Fruit fly (Drosophila melanogaster) whole organism, wandering third instar larva: ENCODE data around the gene Ice2.

Experiments used
- Abd-B ChIP-seq: fragments of >200 bp; optimal IDR thresholded peaks from 2 replicates; lab custom pipeline; 2017; ENCODE audit warnings: missing biosample characterization, missing genetic modification characterization
- CG32264 ChIP-seq: fragments of 200-800 bp; sonication (Bioruptor generic); optimal IDR thresholded peaks from 2 replicates; lab custom pipeline; 2016; ENCODE audit warnings: missing biosample characterization, missing genetic modification characterization
- CG9705 ChIP-seq: fragments of 200-800 bp; sonication (Bioruptor generic); optimal IDR thresholded peaks from 2 replicates; lab custom pipeline; 2018; ENCODE audit warnings: missing biosample characterization, mild to moderate bottlenecking, missing genetic modification characterization
- Dif ChIP-seq: fragments of 200-275, 200-300 bp; sonication (Bioruptor generic); optimal IDR thresholded peaks from 2 replicates; lab custom pipeline; 2018; ENCODE audit warnings: missing biosample characterization, missing genetic modification characterization; ENCODE audit not compliant: partially characterized antibody
- GATAd ChIP-seq: sonication (Bioruptor generic); optimal IDR thresholded peaks from 2 replicates; lab custom pipeline; 2016; ENCODE audit warnings: missing biosample characterization, missing genetic modification characterization
- HLH106 ChIP-seq: fragments of 200-800 bp; optimal IDR thresholded peaks from 3 replicates; lab custom pipeline; 2019; ENCODE audit warnings: missing biosample characterization, mild to moderate bottlenecking, missing genetic modification characterization, moderate library complexity
- Hnf4 ChIP-seq: fragments of 200-800 bp; sonication (Bioruptor generic); optimal IDR thresholded peaks from 2 replicates; lab custom pipeline; 2016; ENCODE audit warnings: missing biosample characterization, mild to moderate bottlenecking, missing genetic modification characterization
- Hr78 ChIP-seq: fragments of >200 bp; optimal IDR thresholded peaks from 2 replicates; lab custom pipeline; 2017; ENCODE audit warnings: missing biosample characterization, missing genetic modification characterization
- Hr83 ChIP-seq: fragments of 200-300 bp; sonication (Bioruptor generic); optimal IDR thresholded peaks from 2 replicates; lab custom pipeline; 2016; ENCODE audit warnings: missing biosample characterization, mild to moderate bottlenecking, missing genetic modification characterization, moderate library complexity; ENCODE audit not compliant: poor library complexity, severe bottlenecking
- Jra ChIP-seq: sonication (Bioruptor generic); optimal IDR thresholded peaks from 2 replicates; lab custom pipeline; 2016; ENCODE audit warnings: missing biosample characterization, missing genetic modification characterization
- Mio ChIP-seq: sonication (Bioruptor generic); optimal IDR thresholded peaks from 2 replicates; lab custom pipeline; 2016; ENCODE audit warnings: missing biosample characterization, missing genetic modification characterization
- Myc ChIP-seq: fragments of >200 bp; optimal IDR thresholded peaks from 2 replicates; lab custom pipeline; 2017
- OdsH ChIP-seq: fragments of 200-800 bp; sonication (Bioruptor generic); optimal IDR thresholded peaks from 2 replicates; lab custom pipeline; 2016; ENCODE audit warnings: missing biosample characterization, mild to moderate bottlenecking, missing genetic modification characterization
- Rel ChIP-seq, 2 experiments: fragments of 200-800 bp; sonication (Bioruptor generic) in 1 of 2; optimal IDR thresholded peaks; 2 replicates in 1 of 2; 3 replicates in 1 of 2; lab custom pipeline; 2016 to 2019; ENCODE audit warnings: mild to moderate bottlenecking in 2 of 2, missing biosample characterization in 2 of 2, missing genetic modification characterization in 2 of 2, moderate library complexity in 1 of 2
- Sp1 ChIP-seq: fragments of 200-800 bp; sonication (Bioruptor generic); optimal IDR thresholded peaks from 3 replicates; lab custom pipeline; 2019; ENCODE audit warnings: missing biosample characterization, mild to moderate bottlenecking, missing genetic modification characterization, moderate library complexity
- Vsx2 ChIP-seq: fragments of 200-300, 225-300 bp; sonication (Bioruptor generic); optimal IDR thresholded peaks from 2 replicates; lab custom pipeline; 2018; ENCODE audit warnings: missing biosample characterization, missing genetic modification characterization; ENCODE audit not compliant: partially characterized antibody
- br ChIP-seq: fragments of 200-800 bp; sonication (Bioruptor generic); optimal IDR thresholded peaks from 2 replicates; lab custom pipeline; 2016; ENCODE audit warnings: missing biosample characterization, missing genetic modification characterization
- brk ChIP-seq: fragments of 200-800 bp; sonication (Bioruptor generic); optimal IDR thresholded peaks from 2 replicates; lab custom pipeline; 2016; ENCODE audit warnings: missing biosample characterization, mild to moderate bottlenecking, missing genetic modification characterization
- dl ChIP-seq, 2 experiments: fragments of 175-275, 200-275 bp in 1 of 2; fragments of 200-275 bp in 1 of 2; sonication (Bioruptor generic); optimal IDR thresholded peaks; lab custom pipeline; 2018; ENCODE audit warnings: mild to moderate bottlenecking in 2 of 2, missing biosample characterization in 2 of 2, missing genetic modification characterization in 2 of 2, moderate library complexity in 2 of 2; ENCODE audit not compliant: partially characterized antibody in 2 of 2, insufficient read depth in 1 of 2
- dmrt93B ChIP-seq: fragments of 200-800 bp; sonication (Bioruptor generic); optimal IDR thresholded peaks from 2 replicates; lab custom pipeline; 2018; ENCODE audit warnings: missing biosample characterization, mild to moderate bottlenecking, missing genetic modification characterization
- dsf ChIP-seq: sonication (Bioruptor generic); optimal IDR thresholded peaks from 2 replicates; lab custom pipeline; 2016; ENCODE audit warnings: missing biosample characterization, missing genetic modification characterization, borderline replicate concordance
- ey ChIP-seq: fragments of 200-800 bp; sonication (Bioruptor generic); optimal IDR thresholded peaks from 2 replicates; lab custom pipeline; 2016; ENCODE audit warnings: missing biosample characterization, missing genetic modification characterization
- foxo ChIP-seq, 2 experiments: fragments of 200-800 bp; sonication (Bioruptor generic); optimal IDR thresholded peaks; 2 replicates in 1 of 2; 3 replicates in 1 of 2; lab custom pipeline; 2016 to 2017; ENCODE audit warnings: missing biosample characterization in 2 of 2, missing genetic modification characterization in 2 of 2
- fru ChIP-seq: fragments of 200-800 bp; sonication (Bioruptor generic); optimal IDR thresholded peaks from 3 replicates; lab custom pipeline; 2016; ENCODE audit warnings: missing biosample characterization, mild to moderate bottlenecking, missing genetic modification characterization
- h ChIP-seq: fragments of 200-800 bp; sonication (Bioruptor generic); optimal IDR thresholded peaks from 3 replicates; lab custom pipeline; 2016; ENCODE audit warnings: missing biosample characterization, mild to moderate bottlenecking, missing genetic modification characterization
- jim ChIP-seq: fragments of 175-275, 200-325 bp; sonication (Bioruptor generic); optimal IDR thresholded peaks from 2 replicates; lab custom pipeline; 2016; ENCODE audit warnings: missing biosample characterization, mild to moderate bottlenecking, missing genetic modification characterization
- psq ChIP-seq: fragments of 200-800 bp; sonication (Bioruptor generic); optimal IDR thresholded peaks from 3 replicates; lab custom pipeline; 2017; ENCODE audit warnings: missing biosample characterization, mild to moderate bottlenecking, missing genetic modification characterization, moderate library complexity
- rgr ChIP-seq: fragments of 200-800 bp; sonication (Bioruptor generic); optimal IDR thresholded peaks from 3 replicates; lab custom pipeline; 2016; ENCODE audit warnings: missing biosample characterization, mild to moderate bottlenecking, missing genetic modification characterization
- sage ChIP-seq: fragments of 200-800 bp; sonication (Bioruptor generic); optimal IDR thresholded peaks from 2 replicates; lab custom pipeline; 2016; ENCODE audit warnings: missing biosample characterization, mild to moderate bottlenecking, missing genetic modification characterization
- sv ChIP-seq: fragments of 200-800 bp; sonication (Bioruptor generic); optimal IDR thresholded peaks from 3 replicates; lab custom pipeline; 2016; ENCODE audit warnings: missing biosample characterization, missing genetic modification characterization
- tai ChIP-seq: sonication (Bioruptor generic); optimal IDR thresholded peaks from 2 replicates; lab custom pipeline; 2016; ENCODE audit warnings: missing biosample characterization, missing genetic modification characterization
- usp ChIP-seq: fragments of >200 bp; optimal IDR thresholded peaks from 2 replicates; lab custom pipeline; 2017; ENCODE audit warnings: missing biosample characterization, missing genetic modification characterization
- woc ChIP-seq: sonication (Bioruptor generic); optimal IDR thresholded peaks from 2 replicates; lab custom pipeline; 2016; ENCODE audit warnings: missing biosample characterization, mild to moderate bottlenecking, missing genetic modification characterization

Ice2 gene

DNA sequence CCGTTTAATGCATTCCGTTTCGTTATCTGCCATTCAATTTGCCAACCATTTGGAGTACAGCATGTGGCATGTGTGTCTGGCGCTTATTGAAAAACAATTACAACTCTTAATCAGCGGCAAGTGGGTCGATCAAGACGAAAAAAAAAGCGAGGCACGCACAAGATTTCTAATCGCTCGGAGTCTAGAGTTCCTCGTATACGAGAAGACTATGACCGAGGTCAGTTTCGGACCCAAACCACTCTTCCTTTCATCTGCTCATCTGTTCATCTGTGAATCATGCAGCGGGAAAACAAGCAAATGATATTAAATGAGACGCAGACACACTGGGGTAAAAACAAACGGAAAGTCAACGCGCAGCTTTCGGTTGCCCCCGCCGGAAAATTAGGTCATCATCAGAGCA, 38.5 kb upstream of the Ice2 start:
- TF ChIP-seq dl (GFP tag; optimal IDR thresholded peaks at IDR 0.05; lab: Kevin White, UChicago; ENCODE audit: insufficient read depth in 1 of 2, partially characterized antibody in 2 of 2) (no peak), dmrt93B (GFP tag; lab: Kevin White, UChicago) (no peak)

DNA sequence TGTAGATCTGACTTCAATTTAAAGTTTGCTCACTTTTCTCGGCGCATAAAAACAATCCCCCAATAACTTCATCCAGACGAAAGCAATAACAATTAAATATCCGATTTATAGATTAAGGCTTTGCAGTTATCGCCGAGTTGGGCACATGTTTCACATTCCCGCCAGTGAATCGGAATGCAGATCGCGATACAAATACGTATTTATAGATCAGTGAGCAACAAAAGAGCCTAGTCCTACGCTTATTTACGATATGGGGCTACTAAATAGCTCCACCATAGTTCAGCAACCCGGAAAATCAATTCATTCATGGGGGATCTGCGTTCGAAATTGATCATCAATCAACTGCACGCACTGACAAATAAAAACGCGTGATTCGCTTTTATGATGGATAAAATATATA, 38.0 kb upstream of the Ice2 start:
- TF ChIP-seq dsf (GFP tag; lab: Kevin White, UChicago): no peak
- TF ChIP-seq, all 38 proteins: peak for 0

DNA sequence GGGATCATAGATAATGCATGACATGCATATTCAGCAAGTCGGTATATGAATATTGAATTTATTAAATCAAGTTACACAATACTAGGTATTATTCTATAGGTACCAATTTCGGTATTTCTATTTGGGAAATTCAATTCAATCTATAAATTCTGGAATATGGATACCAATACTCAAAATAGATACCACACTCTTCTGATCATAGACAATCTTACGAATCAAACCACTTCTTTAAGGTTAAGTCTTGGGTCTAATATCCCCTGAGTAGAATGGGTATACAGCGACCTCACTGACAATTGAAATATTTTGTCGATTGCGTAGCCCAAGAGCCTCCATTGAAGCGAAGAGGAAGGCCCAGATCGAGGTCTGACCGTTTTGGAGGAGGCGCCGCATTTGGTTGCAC, 37.2 kb upstream of the Ice2 start:
- TF ChIP-seq fru (GFP tag; lab: Kevin White, UChicago) (no peak), Rel (GFP tag; optimal IDR thresholded peaks at IDR 0.05; lab: Kevin White, UChicago) (no peak), Rel (tag; optimal IDR thresholded peaks at IDR 0.05; lab: Kevin White, UChicago) (no peak), OdsH (no peak), Sp1 (GFP tag; lab: Kevin White, UChicago) (no peak), Myc (no peak), CG32264 (GFP tag; lab: Kevin White, UChicago) (no peak), brk (GFP tag; lab: Kevin White, UChicago) (no peak), Mio (no peak), GATAd (GFP tag; lab: Kevin White, UChicago) (no peak), Abd-B (GFP tag; lab: Kevin White, UChicago) (no peak), Vsx2 (GFP tag; lab: Kevin White, UChicago) (no peak), usp (GFP tag; lab: Kevin White, UChicago) (no peak), sage (GFP tag; lab: Kevin White, UChicago) (no peak), jim (GFP tag; lab: Kevin White, UChicago) (no peak), HLH106 (tag; lab: Kevin White, UChicago) (no peak), dl (GFP tag; optimal IDR thresholded peaks at IDR 0.05; lab: Kevin White, UChicago; ENCODE audit: insufficient read depth in 1 of 2, partially characterized antibody in 2 of 2) (no peak)
- TF ChIP-seq, all 38 proteins: peak for 0

- TF ChIP-seq Sp1 (GFP tag; lab: Kevin White, UChicago) (no peak), Jra (GFP tag; lab: Kevin White, UChicago) (peak; percentile 9), Dif (GFP tag; lab: Kevin White, UChicago) (peak; percentile 59)
These were observed 35.7 kb upstream of the Ice2 start for dm6 chr3R:21094292-21094691.

dm6 chr3R:21096532-21097143, 33.4 kb upstream of the Ice2 start:
- no peak for TF ChIP-seq Hnf4 (GFP tag; lab: Kevin White, UChicago)

DNA sequence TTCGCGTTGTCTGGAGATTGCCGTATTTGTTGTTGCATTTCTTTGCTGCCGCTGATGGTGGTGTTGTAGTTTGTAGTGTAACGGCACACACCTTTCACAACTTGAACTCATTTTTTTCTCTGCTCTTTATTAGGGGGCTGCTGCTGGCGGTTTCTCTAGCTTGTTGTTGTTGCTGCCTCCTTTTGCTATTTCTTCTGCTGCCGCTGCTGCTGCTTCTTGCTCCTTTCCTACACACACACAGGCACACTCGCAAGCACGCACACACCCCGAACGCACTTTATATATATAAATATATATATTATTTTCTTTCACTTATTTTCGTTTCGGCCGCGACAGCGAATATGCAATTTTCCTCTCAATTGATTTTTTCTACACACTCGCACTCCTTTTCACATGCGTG, 32.9 kb upstream of the Ice2 start:
- no peak for TF ChIP-seq dmrt93B (GFP tag; lab: Kevin White, UChicago)

DNA sequence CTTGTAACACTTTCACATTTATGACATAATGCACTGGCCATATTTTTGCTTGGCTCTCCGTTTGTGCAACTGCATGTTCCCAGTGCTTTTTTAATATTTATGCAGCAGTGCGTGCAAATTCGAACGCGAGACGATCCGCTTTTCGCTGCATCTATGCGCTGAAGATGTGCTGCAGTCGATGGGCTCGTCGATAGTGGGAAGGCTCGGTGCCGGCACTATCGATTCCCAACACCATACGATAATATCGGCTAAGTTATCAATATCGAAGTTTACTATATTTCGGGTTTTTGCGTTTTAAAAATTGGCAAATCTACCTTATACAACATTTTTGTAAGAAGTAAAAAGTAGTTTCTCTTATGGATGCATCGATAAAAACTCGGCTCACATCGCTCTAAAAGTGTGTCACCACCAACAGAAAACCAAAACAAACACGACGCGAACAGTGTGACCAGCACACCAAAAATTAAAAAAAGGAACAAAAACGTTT, 32.3 kb upstream of the Ice2 start, which contains the start of gene RhoGAP93B:
Gene RhoGAP93B (minus strand): TSS at position 197 of the 487 bp plus-strand sequence.
- TF ChIP-seq woc (peak; percentile 87), Rel (GFP tag; optimal IDR thresholded peaks at IDR 0.05; lab: Kevin White, UChicago) (no peak), Rel (tag; optimal IDR thresholded peaks at IDR 0.05; lab: Kevin White, UChicago) (peak; percentile 68), rgr (GFP tag; lab: Kevin White, UChicago) (peak; percentile 83), Myc (peak; percentile 19), Dif (GFP tag; lab: Kevin White, UChicago) (no peak), tai (GFP tag; lab: Kevin White, UChicago) (no peak), Hr78 (GFP tag; lab: Kevin White, UChicago) (no peak), OdsH (peak; percentile 65), Abd-B (GFP tag; lab: Kevin White, UChicago) (no peak), psq (peak; percentile 82), br (GFP tag; lab: Kevin White, UChicago) (peak; percentile 83), foxo (GFP tag; optimal IDR thresholded peaks at IDR 0.05; lab: Kevin White, UChicago) (peak; percentile 36 to 83), dl (GFP tag; optimal IDR thresholded peaks at IDR 0.05; lab: Kevin White, UChicago; ENCODE audit: insufficient read depth in 1 of 2, partially characterized antibody in 2 of 2) (no peak), usp (GFP tag; lab: Kevin White, UChicago) (no peak), CG32264 (GFP tag; lab: Kevin White, UChicago) (peak; percentile 65), CG9705 (GFP tag; lab: Kevin White, UChicago) (peak; percentile 84), ey (GFP tag; lab: Kevin White, UChicago) (peak; percentile 75), h (GFP tag; lab: Kevin White, UChicago) (peak; percentile 82), fru (GFP tag; lab: Kevin White, UChicago) (peak; percentile 91), jim (GFP tag; lab: Kevin White, UChicago) (peak; percentile 29), Mio (peak; percentile 40), dsf (GFP tag; lab: Kevin White, UChicago) (peak; percentile 93), sage (GFP tag; lab: Kevin White, UChicago) (no peak), Sp1 (GFP tag; lab: Kevin White, UChicago) (peak; percentile 80), sv (GFP tag; lab: Kevin White, UChicago) (peak; percentile 35), Hr83 (GFP tag; lab: Kevin White, UChicago) (peak; percentile 53), HLH106 (tag; lab: Kevin White, UChicago) (peak; percentile 84), Jra (GFP tag; lab: Kevin White, UChicago) (peak; percentile 97)
